Fruit fly (Drosophila melanogaster) whole organism, embryonic: ENCODE results near the gene dbe.

ENCODE experiments used
- Awh ChIP-seq: fragments of 200-800 bp; sonication (Bioruptor generic); IDR thresholded peaks from 2 replicates; pipeline ENCODE4, ENCODE4 v1.3.6; 2022; ENCODE audit warnings: missing biosample characterization, missing genetic modification characterization
- CG10274 ChIP-seq: fragments of 200-800 bp; sonication (Bioruptor generic); optimal IDR thresholded peaks from 3 replicates; lab custom pipeline; 2017; ENCODE audit warnings: missing biosample characterization, mild to moderate bottlenecking, missing genetic modification characterization
- CG12104 ChIP-seq: fragments of 200-800 bp; sonication (Bioruptor generic); optimal IDR thresholded peaks from 3 replicates; lab custom pipeline; 2016; ENCODE audit warnings: missing biosample characterization, missing genetic modification characterization
- CG1603 ChIP-seq: fragments of 200-800 bp; sonication (Bioruptor generic); optimal IDR thresholded peaks from 2 replicates; lab custom pipeline; 2019; ENCODE audit warnings: missing biosample characterization, mild to moderate bottlenecking, missing genetic modification characterization, moderate library complexity
- CG17186 ChIP-seq: fragments of 200-800 bp; sonication (Bioruptor generic); optimal IDR thresholded peaks from 3 replicates; lab custom pipeline; 2017; ENCODE audit warnings: missing biosample characterization, missing genetic modification reagents, missing genetic modification characterization
- CG17359 ChIP-seq: fragments of 200-800 bp; sonication (Bioruptor generic); optimal IDR thresholded peaks from 3 replicates; lab custom pipeline; 2018; ENCODE audit warnings: missing biosample characterization, mild to moderate bottlenecking, missing genetic modification characterization, moderate library complexity
- CG17568 ChIP-seq: fragments of 200-800 bp; sonication (Bioruptor generic); optimal IDR thresholded peaks from 2 replicates; lab custom pipeline; 2018; ENCODE audit warnings: missing biosample characterization, mild to moderate bottlenecking, missing genetic modification characterization, moderate library complexity
- CG1792 ChIP-seq: fragments of 200-800 bp; sonication (Bioruptor generic); optimal IDR thresholded peaks from 2 replicates; lab custom pipeline; 2016; ENCODE audit warnings: missing biosample characterization, missing genetic modification characterization
- CG18262 ChIP-seq: fragments of 200-800 bp; optimal IDR thresholded peaks from 3 replicates; lab custom pipeline; 2019; ENCODE audit warnings: missing biosample characterization, mild to moderate bottlenecking, missing genetic modification characterization, moderate library complexity
- CG2129 ChIP-seq: fragments of 200-800 bp; sonication (Bioruptor generic); IDR thresholded peaks from 2 replicates; pipeline ENCODE4 v1.3.6; 2022; ENCODE audit warnings: missing biosample characterization, missing genetic modification characterization; ENCODE audit not compliant: partially characterized antibody
- CG2875 ChIP-seq: fragments of 200-800 bp; sonication (Bioruptor generic); optimal IDR thresholded peaks from 2 replicates; lab custom pipeline; 2017; ENCODE audit warnings: missing biosample characterization, mild to moderate bottlenecking, missing genetic modification characterization, missing genetic modification reagents
- CG3065 ChIP-seq: fragments of 200-800 bp; sonication (Bioruptor generic); optimal IDR thresholded peaks from 2 replicates; lab custom pipeline; 2016; ENCODE audit warnings: missing biosample characterization, missing genetic modification characterization
- CG31224 ChIP-seq: fragments of 200-800 bp; sonication (Bioruptor generic); IDR thresholded peaks from 2 replicates; pipeline ENCODE4 v1.3.6; 2022; ENCODE audit warnings: missing biosample characterization, missing genetic modification characterization
- CG3847 ChIP-seq: fragments of 200-800 bp; sonication (Bioruptor generic); IDR thresholded peaks from 2 replicates; pipeline ENCODE4 v1.3.6; 2022; ENCODE audit warnings: missing biosample characterization, missing genetic modification characterization
- CG4282 ChIP-seq: fragments of 200-800 bp; sonication (Bioruptor generic); optimal IDR thresholded peaks from 2 replicates; lab custom pipeline; 2016; ENCODE audit warnings: missing biosample characterization, missing genetic modification characterization
- CG43689 ChIP-seq: fragments of 200-800 bp; sonication (Bioruptor generic); IDR thresholded peaks from 2 replicates; pipeline ENCODE4 v1.3.6; 2022; ENCODE audit warnings: missing biosample characterization, missing genetic modification characterization
- CG4404 ChIP-seq: fragments of 200-800 bp; sonication (Bioruptor generic); IDR thresholded peaks from 2 replicates; pipeline ENCODE4 v1.3.6; 2022; ENCODE audit warnings: missing biosample characterization, missing genetic modification characterization
- CG4707 ChIP-seq: fragments of 200-800 bp; sonication (Bioruptor generic); optimal IDR thresholded peaks from 2 replicates; lab custom pipeline; 2018; ENCODE audit warnings: missing biosample characterization, mild to moderate bottlenecking, missing genetic modification characterization, moderate library complexity
- CG7963 ChIP-seq: fragments of 200-800 bp; sonication (Bioruptor generic); IDR thresholded peaks from 3 replicates; pipeline ENCODE4 v1.3.6; 2022; ENCODE audit warnings: missing biosample characterization, missing genetic modification characterization; ENCODE audit not compliant: partially characterized antibody
- CG7987 ChIP-seq: fragments of 200-800 bp; sonication (Bioruptor generic); optimal IDR thresholded peaks from 2 replicates; lab custom pipeline; 2018; ENCODE audit warnings: missing biosample characterization, mild to moderate bottlenecking, missing genetic modification characterization, moderate library complexity
- CG9876 ChIP-seq: fragments of 200-800 bp; sonication (Bioruptor generic); optimal IDR thresholded peaks from 2 replicates; lab custom pipeline; 2016; ENCODE audit warnings: missing biosample characterization, missing genetic modification characterization
- D19B ChIP-seq: fragments of 200-800 bp; sonication (Bioruptor generic); optimal IDR thresholded peaks from 2 replicates; lab custom pipeline; 2017; ENCODE audit warnings: missing biosample characterization, mild to moderate bottlenecking, missing genetic modification characterization
- Dad ChIP-seq: fragments of 200-800 bp; sonication (Bioruptor generic); optimal IDR thresholded peaks from 3 replicates; lab custom pipeline; 2016; ENCODE audit warnings: missing biosample characterization, missing genetic modification characterization
- Dbx ChIP-seq: fragments of 200-800 bp; sonication (Bioruptor generic); IDR thresholded peaks from 3 replicates; pipeline ENCODE4 v1.3.6; 2022; ENCODE audit warnings: missing biosample characterization, missing genetic modification characterization
- Drgx ChIP-seq: fragments of 200-800 bp; sonication (Bioruptor generic); IDR thresholded peaks from 2 replicates; pipeline ENCODE4 v1.3.6; 2022; ENCODE audit warnings: missing biosample characterization, missing genetic modification characterization
- Eip74EF ChIP-seq, 2 experiments: fragments of 200-800 bp in 1 of 2; fragments of >200 bp in 1 of 2; sonication (Bioruptor generic) in 1 of 2; optimal IDR thresholded peaks; 2 replicates each; lab custom pipeline; 2017 to 2019; ENCODE audit warnings: missing biosample characterization in 2 of 2, missing genetic modification characterization in 2 of 2, mild to moderate bottlenecking in 1 of 2, moderate library complexity in 1 of 2
- HLH3B ChIP-seq: fragments of 200-800 bp; sonication (Bioruptor generic); IDR thresholded peaks from 2 replicates; pipeline ENCODE4 v1.3.6; 2022; ENCODE audit warnings: missing biosample characterization, missing genetic modification characterization
- Hmx ChIP-seq: fragments of 200-800 bp; sonication (Bioruptor generic); optimal IDR thresholded peaks from 2 replicates; lab custom pipeline; 2016; ENCODE audit warnings: missing biosample characterization, missing genetic modification characterization
- Hr3 ChIP-seq: fragments of 200-800 bp; sonication (Bioruptor generic); optimal IDR thresholded peaks from 3 replicates; lab custom pipeline; 2016; ENCODE audit warnings: missing biosample characterization, missing genetic modification characterization
- Lpt ChIP-seq: fragments of >200 bp; optimal IDR thresholded peaks from 2 replicates; lab custom pipeline; 2018; ENCODE audit warnings: missing biosample characterization, missing genetic modification characterization
- Meics ChIP-seq: fragments of 200-800 bp; sonication (Bioruptor generic); optimal IDR thresholded peaks from 2 replicates; lab custom pipeline; 2017; ENCODE audit warnings: missing biosample characterization, mild to moderate bottlenecking, missing genetic modification characterization
- Side ChIP-seq: fragments of 200-800 bp; sonication (Bioruptor generic); optimal IDR thresholded peaks from 2 replicates; lab custom pipeline; 2016; ENCODE audit warnings: missing biosample characterization, missing genetic modification characterization
- Sry-δ ChIP-seq: fragments of 200-800 bp; sonication (Bioruptor generic); optimal IDR thresholded peaks from 2 replicates; lab custom pipeline; 2016; ENCODE audit warnings: missing biosample characterization, missing genetic modification characterization
- ap ChIP-seq: fragments of 200-800 bp; sonication (Bioruptor generic); IDR thresholded peaks from 2 replicates; pipeline ENCODE4 v1.3.6; 2022; ENCODE audit warnings: missing biosample characterization, missing genetic modification characterization
- ara ChIP-seq: fragments of 200-800 bp; sonication (Bioruptor generic); IDR thresholded peaks from 2 replicates; pipeline ENCODE4 v1.3.6; 2022; ENCODE audit warnings: missing biosample characterization, missing genetic modification characterization
- dpn ChIP-seq, 2 experiments: fragments of 200-800 bp; sonication (Bioruptor generic); optimal IDR thresholded peaks; 3 replicates each; lab custom pipeline; 2016; ENCODE audit warnings: missing biosample characterization in 2 of 2, missing genetic modification characterization in 2 of 2
- fd64A ChIP-seq: fragments of 200-800 bp; sonication (Bioruptor generic); optimal IDR thresholded peaks from 3 replicates; lab custom pipeline; 2018; ENCODE audit warnings: missing biosample characterization, mild to moderate bottlenecking, missing genetic modification characterization
- grn ChIP-seq: fragments of 200-800 bp; sonication (Bioruptor generic); optimal IDR thresholded peaks from 3 replicates; lab custom pipeline; 2017; ENCODE audit warnings: missing biosample characterization, missing genetic modification characterization
- lov ChIP-seq, 2 experiments: fragments of 200-800 bp in 1 of 2; fragments of >200 bp in 1 of 2; sonication (Bioruptor generic) in 1 of 2; IDR thresholded peaks in 1 of 2; optimal IDR thresholded peaks in 1 of 2; 2 replicates in 1 of 2; 3 replicates in 1 of 2; pipeline versions ENCODE4 v1.3.6 to Lab custom; 2017 to 2022; ENCODE audit warnings: missing biosample characterization in 1 of 2, missing genetic modification characterization in 1 of 2
- nerfin-1 ChIP-seq: fragments of 200-800 bp; sonication (Bioruptor generic); optimal IDR thresholded peaks from 3 replicates; lab custom pipeline; 2019; ENCODE audit warnings: missing biosample characterization, mild to moderate bottlenecking, missing genetic modification characterization, moderate library complexity
- nmo ChIP-seq: fragments of 200-800 bp; sonication (Bioruptor generic); optimal IDR thresholded peaks from 2 replicates; lab custom pipeline; 2018; ENCODE audit warnings: missing biosample characterization, mild to moderate bottlenecking, missing genetic modification characterization, moderate library complexity
- p53 ChIP-seq: fragments of 200-800 bp; sonication (Bioruptor generic); optimal IDR thresholded peaks from 2 replicates; lab custom pipeline; 2016; ENCODE audit warnings: missing biosample characterization, missing genetic modification characterization
- pb ChIP-seq: fragments of 200-800 bp; sonication (Bioruptor generic); optimal IDR thresholded peaks from 3 replicates; lab custom pipeline; 2016; ENCODE audit warnings: missing biosample characterization, missing genetic modification characterization
- pnt ChIP-seq: fragments of 200-800 bp; sonication (Bioruptor generic); optimal IDR thresholded peaks from 3 replicates; lab custom pipeline; 2016; ENCODE audit warnings: missing biosample characterization, missing genetic modification characterization
- pros ChIP-seq: fragments of 200-800 bp; sonication (Bioruptor generic); optimal IDR thresholded peaks from 3 replicates; lab custom pipeline; 2019; ENCODE audit warnings: missing biosample characterization, mild to moderate bottlenecking, missing genetic modification characterization, moderate library complexity
- ranshi ChIP-seq: fragments of 200-800 bp; sonication (Bioruptor generic); IDR thresholded peaks from 2 replicates; pipeline ENCODE4 v1.3.6; 2022; ENCODE audit warnings: missing biosample characterization, missing genetic modification characterization
- stwl ChIP-seq: fragments of 200-800 bp; sonication (Bioruptor generic); optimal IDR thresholded peaks from 3 replicates; lab custom pipeline; 2018; ENCODE audit warnings: missing biosample characterization, mild to moderate bottlenecking, missing genetic modification characterization, moderate library complexity
- tna ChIP-seq: fragments of 200-800 bp; sonication (Bioruptor generic); IDR thresholded peaks from 2 replicates; pipeline ENCODE4 v1.3.6; 2022; ENCODE audit warnings: missing biosample characterization, missing genetic modification characterization; ENCODE audit not compliant: partially characterized antibody
- ttk ChIP-seq: fragments of 200-800 bp; sonication (Bioruptor generic); IDR thresholded peaks from 2 replicates; pipeline ENCODE4 v2.1.2; 2022; ENCODE audit warnings: missing biosample characterization, missing genetic modification characterization

The dbe gene

DNA sequence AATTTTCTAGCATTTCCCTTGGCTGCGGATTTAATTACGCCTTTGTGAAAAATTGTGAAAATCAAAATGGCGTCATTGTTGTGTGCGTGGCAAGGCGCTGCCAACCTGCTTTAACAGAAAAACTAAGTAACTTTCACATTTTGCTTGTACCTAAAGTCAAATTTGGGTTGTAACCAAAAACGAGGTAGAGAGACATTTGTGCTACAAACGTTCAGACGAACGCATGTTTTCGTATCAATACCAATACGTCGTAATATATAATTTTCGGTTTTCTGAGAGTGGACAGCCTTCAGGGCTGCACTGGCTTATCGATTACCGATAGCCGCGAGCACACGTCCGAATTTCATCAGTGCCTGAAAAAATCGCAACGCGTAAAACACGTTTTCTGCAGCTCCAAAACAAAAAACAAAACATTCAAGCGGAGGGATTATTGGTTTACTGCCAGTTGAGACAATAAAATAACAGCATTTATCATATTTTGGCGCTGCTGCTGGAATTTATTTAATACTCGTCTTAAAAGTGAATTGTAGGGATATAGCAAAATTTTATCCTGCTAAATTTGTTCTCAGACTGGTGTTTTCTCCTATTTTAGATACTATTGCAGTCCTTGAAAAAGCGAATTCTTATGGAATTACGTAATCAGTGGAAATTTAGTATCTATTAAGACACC, 1.2 kb upstream of the dbe start (continued):
- TF ChIP-seq Side (GFP tag; lab: Kevin White, UChicago) (peak; percentile 80), lov (optimal IDR thresholded peaks at IDR 0.05; lab: Kevin White, UChicago) (no peak), lov (GFP tag; IDR thresholded peaks at IDR 0.05; lab: Robert Waterston, UW) (0 out of 3 replicates have a peak, but pooled peaks have one; percentile 58), CG1603 (tag; lab: Kevin White, UChicago) (peak; percentile 77), HLH3B (GFP tag; lab: Robert Waterston, UW) (peak; percentile 64), Awh (no peak), Sry-δ (GFP tag; lab: Kevin White, UChicago) (peak; percentile 62), CG18262 (tag; lab: Kevin White, UChicago) (peak; percentile 43), CG2129 (no peak), CG4707 (GFP tag; lab: Kevin White, UChicago) (no peak), CG12104 (GFP tag; lab: Kevin White, UChicago) (peak; percentile 29), pb (peak; percentile 61), ranshi (GFP tag; lab: Robert Waterston, UW) (0 out of 2 replicates have a peak, but pooled peaks have one; percentile 45), CG7963 (no peak; the same call in 2 of the 3 replicates), ara (GFP tag; lab: Robert Waterston, UW) (peak; percentile 78), CG3065 (GFP tag; lab: Kevin White, UChicago) (peak; percentile 48), CG10274 (no peak), CG4404 (GFP tag; lab: Robert Waterston, UW) (peak; percentile 46; the same call in 1 of the 2 replicates), fd64A (no peak), CG4282 (peak; percentile 74), Hmx (GFP tag; lab: Kevin White, UChicago) (no peak), pros (no peak), grn (no peak), pnt (GFP tag; lab: Kevin White, UChicago) (peak; percentile 53), nerfin-1 (tag; lab: Kevin White, UChicago) (peak; percentile 85), CG7987 (GFP tag; lab: Kevin White, UChicago) (peak; percentile 42), Lpt (GFP tag; lab: Kevin White, UChicago) (no peak), Hr3 (GFP tag; lab: Kevin White, UChicago) (peak; percentile 67), CG9876 (GFP tag; lab: Kevin White, UChicago) (peak; percentile 61), Meics (GFP tag; lab: Kevin White, UChicago) (peak; percentile 64), ap (GFP tag; lab: Robert Waterston, UW) (peak; percentile 46), D19B (GFP tag; lab: Kevin White, UChicago) (peak; percentile 32), Dad (GFP tag; lab: Kevin White, UChicago) (peak; percentile 79), CG17359 (tag; lab: Kevin White, UChicago) (peak; percentile 58), stwl (tag; lab: Kevin White, UChicago) (peak; percentile 26), nmo (GFP tag; lab: Kevin White, UChicago) (peak; percentile 68), p53 (GFP tag; lab: Kevin White, UChicago) (peak; percentile 32), CG2875 (GFP tag; lab: Kevin White, UChicago) (peak; percentile 27), Dbx (GFP tag; lab: Robert Waterston, UW) (peak; percentile 63; the same call in 2 of the 3 replicates), CG3847 (GFP tag; lab: Robert Waterston, UW) (peak; percentile 79), Eip74EF (GFP tag; optimal IDR thresholded peaks at IDR 0.05; lab: Kevin White, UChicago) (peak in 1 of 2 experiments; percentile 28), CG43689 (GFP tag; lab: Robert Waterston, UW) (no peak), tna (GFP tag; lab: Robert Waterston, UW) (no peak), CG31224 (GFP tag; lab: Robert Waterston, UW) (no peak; the same call in 1 of the 2 replicates), dpn (GFP tag; optimal IDR thresholded peaks at IDR 0.05; lab: Kevin White, UChicago) (peak; percentile 75 to 82), ttk (GFP tag; lab: Robert Waterston, UW) (peak; percentile 36; the same call in 1 of the 2 replicates), CG1792 (no peak), CG17186 (GFP tag; lab: Kevin White, UChicago) (peak; percentile 48), Drgx (peak; percentile 53), CG17568 (GFP tag; lab: Kevin White, UChicago) (no peak)
